Fruit fly (Drosophila melanogaster) whole organism, pupa: ENCODE results near the gene Polr3E.

Experiments used
- CG10348 ChIP-seq: fragments of 200-800 bp; sonication (Bioruptor generic); IDR thresholded peaks from 2 replicates; pipeline ENCODE4 v1.3.6; 2022; ENCODE audit warnings: missing biosample characterization, missing genetic modification characterization
- CG12605 ChIP-seq: fragments of 200-800 bp; sonication (Bioruptor generic); IDR thresholded peaks from 2 replicates; pipeline ENCODE4 v1.3.6; 2022; ENCODE audit warnings: missing biosample characterization, missing genetic modification characterization
- CG14655 ChIP-seq: fragments of 200-800 bp; sonication (Bioruptor generic); optimal IDR thresholded peaks from 3 replicates; lab custom pipeline; 2017; ENCODE audit warnings: mild to moderate bottlenecking, missing biosample characterization, missing genetic modification reagents, missing genetic modification characterization
- CG4496 ChIP-seq: fragments of 200-800 bp; sonication (Bioruptor generic); IDR thresholded peaks from 3 replicates; pipeline ENCODE4 v1.3.6; 2022; ENCODE audit warnings: missing biosample characterization, missing genetic modification characterization
- CG9948 ChIP-seq: fragments of 200-800 bp; sonication (Bioruptor generic); optimal IDR thresholded peaks from 2 replicates; lab custom pipeline; 2018; ENCODE audit warnings: missing biosample characterization, mild to moderate bottlenecking, missing genetic modification characterization, moderate library complexity
- EcR ChIP-seq: fragments of 200-800 bp; sonication (Bioruptor generic); optimal IDR thresholded peaks from 3 replicates; lab custom pipeline; 2019; ENCODE audit warnings: missing biosample characterization, missing genetic modification characterization, mild to moderate bottlenecking, moderate library complexity, missing genetic modification reagents
- Ets98B ChIP-seq: fragments of 200-800 bp; sonication (Bioruptor generic); IDR thresholded peaks from 2 replicates; pipeline ENCODE4 v1.3.6; 2022; ENCODE audit warnings: missing biosample characterization, missing genetic modification characterization
- Pif1B ChIP-seq: fragments of 200-800 bp; sonication (Bioruptor generic); optimal IDR thresholded peaks from 3 replicates; lab custom pipeline; 2016; ENCODE audit warnings: missing biosample characterization, missing genetic modification characterization
- Snoo ChIP-seq: fragments of 200-800 bp; sonication (Bioruptor generic); optimal IDR thresholded peaks from 3 replicates; lab custom pipeline; 2017; ENCODE audit warnings: missing biosample characterization, mild to moderate bottlenecking, missing genetic modification characterization, inconsistent platforms

- TF ChIP-seq CG4496 (peak; percentile 73; the same call in 2 of the 3 replicates), CG10348 (GFP tag; lab: Robert Waterston, UW) (no peak), CG9948 (tag; lab: Kevin White, UChicago) (no peak), CG14655 (GFP tag; lab: Kevin White, UChicago) (no peak), EcR (GFP tag; lab: Kevin White, UChicago) (no peak), Snoo (tag; lab: Kevin White, UChicago) (no peak), Ets98B (peak; percentile 55), Pif1B (GFP tag; lab: Kevin White, UChicago) (peak; percentile 52), CG12605 (GFP tag; lab: Robert Waterston, UW) (peak; percentile 56)
Measured at dm6 chr3L:21080430-21080829, 48.8 kb downstream of the Polr3E start.
